Fruit fly (Drosophila melanogaster): ENCODE data around the gene HGTX.

DNA sequence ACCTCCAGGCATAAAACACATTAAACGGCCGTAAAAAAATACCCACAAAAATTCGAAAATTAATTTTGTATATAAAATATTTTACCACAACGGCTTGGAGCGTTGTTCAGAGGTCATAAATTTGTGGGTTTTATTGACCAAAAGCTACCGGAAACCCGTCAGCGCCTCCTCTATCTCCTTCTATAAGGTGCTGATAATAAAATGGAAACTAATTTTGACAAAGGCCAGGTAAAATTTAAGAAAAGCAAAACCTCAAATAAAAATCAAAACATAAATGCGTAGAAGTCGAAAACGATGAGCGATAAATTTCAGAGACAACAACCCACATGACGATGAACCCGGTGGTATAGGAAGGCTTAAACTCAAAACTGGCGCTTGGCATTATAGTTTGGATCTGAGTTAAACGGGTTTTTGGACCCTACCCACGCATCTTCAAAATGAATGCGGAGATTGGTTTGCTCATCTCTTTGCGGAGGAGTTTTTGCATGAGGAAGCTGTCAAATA is 41.5 kb upstream of the HGTX start:
- no peak for TF ChIP-seq rn (GFP tag; IDR thresholded peaks at IDR 0.05)
- no peak for TF ChIP-seq CG9948 (tag; optimal IDR thresholded peaks at IDR 0.05)
- no peak for TF ChIP-seq CG32121 (GFP tag; IDR thresholded peaks at IDR 0.05)
- no peak for TF ChIP-seq CG12605 (GFP tag; IDR thresholded peaks at IDR 0.05)
- TF ChIP-seq CG13204 (GFP tag; optimal IDR thresholded peaks at IDR 0.05) = no peak
- no peak for TF ChIP-seq CG34367 (tag; optimal IDR thresholded peaks at IDR 0.05)
- no peak for TF ChIP-seq Ets98B (GFP tag; IDR thresholded peaks at IDR 0.05)
